Fruit fly (Drosophila melanogaster) whole organism, prepupa: ENCODE results near the gene sina.

Experiments
- CG15336 ChIP-seq: fragments of 200-800 bp; sonication (Bioruptor generic); IDR thresholded peaks from 2 replicates; pipeline ENCODE4 v1.3.6; 2022; ENCODE audit warnings: missing biosample characterization, missing genetic modification characterization
- CG3919 ChIP-seq: fragments of 200-800 bp; sonication (Bioruptor generic); optimal IDR thresholded peaks from 3 replicates; lab custom pipeline; 2016; ENCODE audit warnings: missing biosample characterization, missing genetic modification characterization
- CG6276 ChIP-seq: fragments of 200-800 bp; sonication (Bioruptor generic); optimal IDR thresholded peaks from 2 replicates; lab custom pipeline; 2017; ENCODE audit warnings: missing biosample characterization, mild to moderate bottlenecking, missing genetic modification characterization
- CG6854 ChIP-seq: fragments of 200-800 bp; sonication (Bioruptor generic); optimal IDR thresholded peaks from 2 replicates; lab custom pipeline; 2017; ENCODE audit warnings: missing biosample characterization, mild to moderate bottlenecking, missing genetic modification characterization
- CG9139 ChIP-seq: fragments of 200-800 bp; sonication (Bioruptor generic); optimal IDR thresholded peaks from 3 replicates; lab custom pipeline; 2017; ENCODE audit warnings: missing biosample characterization, mild to moderate bottlenecking, missing genetic modification characterization
- Ets21C ChIP-seq: fragments of 200-800 bp; sonication (Bioruptor generic); optimal IDR thresholded peaks from 3 replicates; lab custom pipeline; 2016; ENCODE audit warnings: missing biosample characterization, missing genetic modification characterization
- Gug ChIP-seq: fragments of 200-800 bp; sonication (Bioruptor generic); IDR thresholded peaks from 2 replicates; pipeline ENCODE4 v1.3.6; 2022; ENCODE audit warnings: missing biosample characterization, missing genetic modification characterization
- Hr39 ChIP-seq: fragments of 200-800 bp; sonication (Bioruptor generic); optimal IDR thresholded peaks from 2 replicates; lab custom pipeline; 2016; ENCODE audit warnings: missing biosample characterization, missing genetic modification characterization
- Sox102F ChIP-seq: fragments of 200-800 bp; sonication (Bioruptor generic); optimal IDR thresholded peaks from 2 replicates; lab custom pipeline; 2016; ENCODE audit warnings: missing biosample characterization, mild to moderate bottlenecking, missing genetic modification characterization
- Sox15 ChIP-seq: fragments of 200-800 bp; sonication (Bioruptor generic); optimal IDR thresholded peaks from 3 replicates; lab custom pipeline; 2016; ENCODE audit warnings: missing biosample characterization, missing genetic modification characterization
- cyc ChIP-seq: fragments of 200-800 bp; sonication (Bioruptor generic); optimal IDR thresholded peaks from 3 replicates; lab custom pipeline; 2016; ENCODE audit warnings: missing biosample characterization, missing genetic modification characterization
- pdm3 ChIP-seq: fragments of 200-800 bp; sonication (Bioruptor generic); optimal IDR thresholded peaks from 3 replicates; lab custom pipeline; 2016; ENCODE audit warnings: missing biosample characterization, missing genetic modification characterization

DNA sequence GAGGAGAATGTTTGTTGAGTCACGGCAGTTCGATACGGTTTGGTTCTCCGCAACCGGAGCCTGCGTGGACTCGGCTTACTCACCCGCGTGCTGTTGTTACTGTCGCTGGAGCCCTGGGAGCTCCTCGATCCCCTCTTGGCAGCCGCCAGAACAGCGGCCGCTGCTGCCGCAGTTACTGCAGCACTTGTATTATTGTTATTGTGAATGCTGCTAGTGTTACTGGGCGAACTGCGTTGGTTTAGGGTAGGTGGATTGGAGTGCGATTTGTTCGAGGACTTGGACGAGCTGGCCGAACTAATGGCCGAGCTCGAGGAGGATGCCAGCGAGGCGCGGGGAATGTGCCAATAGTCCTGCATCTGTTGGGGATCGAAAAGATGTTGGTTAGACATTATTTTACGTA lies 43.0 kb upstream of the sina start:
- TF ChIP-seq pdm3 (GFP tag; lab: Kevin White, UChicago) = no peak
- no peak for TF ChIP-seq CG9139
- TF ChIP-seq CG6854 (GFP tag; lab: Kevin White, UChicago) = no peak
- no peak for TF ChIP-seq Sox102F (GFP tag; lab: Kevin White, UChicago)
- TF ChIP-seq CG3919 (GFP tag; lab: Kevin White, UChicago) = no peak
- no peak for TF ChIP-seq CG6276 (GFP tag; lab: Kevin White, UChicago)
- no peak for TF ChIP-seq CG15336 (GFP tag; lab: Robert Waterston, UW)
- TF ChIP-seq Ets21C = no peak
- no peak for TF ChIP-seq Sox15 (GFP tag; lab: Kevin White, UChicago)
- no peak for TF ChIP-seq cyc (GFP tag; lab: Kevin White, UChicago)
- TF ChIP-seq Hr39 (GFP tag; lab: Kevin White, UChicago) = no peak
- no peak for TF ChIP-seq Gug (GFP tag; lab: Robert Waterston, UW)
